Worm (Caenorhabditis elegans): ENCODE measurements around the gene his-60.
A peak's percentile ranks its signal among the peaks of the same experiment; 100 is the strongest.

Gene his-60

ce11 chrIV:7477197-7477596 is 10.6 kb downstream of the his-60 start, which contains the start of gene pycr-4:
Gene pycr-4, minus strand, starts transcription at chrIV:7477297.
- TF ChIP-seq irx-1 (tag; optimal IDR thresholded peaks at IDR 0.05) = no peak
- peak in 1 of 2 experiments; percentile 15 for TF ChIP-seq lin-35 (GFP tag; optimal IDR thresholded peaks at IDR 0.05)
- no peak for TF ChIP-seq elt-2 (tag; optimal IDR thresholded peaks at IDR 0.05)
- no peak for TF ChIP-seq sox-4 (tag; optimal IDR thresholded peaks at IDR 0.05)
- TF ChIP-seq nhr-47 (tag; optimal IDR thresholded peaks at IDR 0.05) = no peak
- no peak for TF ChIP-seq lin-14 (GFP tag; optimal IDR thresholded peaks at IDR 0.05)
- no peak for TF ChIP-seq fkh-10 (GFP tag; optimal IDR thresholded peaks at IDR 0.05)
- TF ChIP-seq egl-13 (tag; optimal IDR thresholded peaks at IDR 0.05) = no peak
- TF ChIP-seq vab-15 (tag; optimal IDR thresholded peaks at IDR 0.05) = no peak
- TF ChIP-seq nhr-12 (tag; optimal IDR thresholded peaks at IDR 0.05) = no peak
- TF ChIP-seq isw-1 (GFP tag; IDR thresholded peaks at IDR 0.05) = no peak
- TF ChIP-seq xbp-1 (tag; optimal IDR thresholded peaks at IDR 0.05) = no peak
- TF ChIP-seq efl-1 (optimal IDR thresholded peaks at IDR 0.05) = peak; percentile 42 to 44
- peak in 1 of 2 experiments; percentile 72 for TF ChIP-seq efl-1 (GFP tag; optimal IDR thresholded peaks at IDR 0.05 in 1 of 2)
- TF ChIP-seq jun-1 (tag; optimal IDR thresholded peaks at IDR 0.05) = no peak
- TF ChIP-seq efl-3 (GFP tag; optimal IDR thresholded peaks at IDR 0.05) = no peak
- TF ChIP-seq C16A3.4 (tag; optimal IDR thresholded peaks at IDR 0.05) = no peak
- no peak for TF ChIP-seq egl-27 (tag; optimal IDR thresholded peaks at IDR 0.05)
- TF ChIP-seq snu-23 (GFP tag; optimal IDR thresholded peaks at IDR 0.05) = no peak
- no peak for TF ChIP-seq ceh-88 (GFP tag; IDR thresholded peaks at IDR 0.05)
- TF ChIP-seq dpl-1 (GFP tag; optimal IDR thresholded peaks at IDR 0.05) = peak in 1 of 3 experiments; percentile 14
- TF ChIP-seq lir-3 (tag; optimal IDR thresholded peaks at IDR 0.05; ENCODE audit: poor library complexity) = no peak
- TF ChIP-seq mep-1 (tag; optimal IDR thresholded peaks at IDR 0.05) = no peak

ce11 chrIV:7474826-7475225 is 13.0 kb downstream of the his-60 start, which contains the start of gene slc-25A18.2:
Gene slc-25A18.2, plus strand, starts transcription at chrIV:7475041.
- TF ChIP-seq ceh-8 (GFP tag; optimal IDR thresholded peaks at IDR 0.05) = no peak
- TF ChIP-seq efl-1 (optimal IDR thresholded peaks at IDR 0.05) = no peak
- TF ChIP-seq efl-1 (GFP tag; optimal IDR thresholded peaks at IDR 0.05 in 1 of 2) = peak in 1 of 2 experiments; percentile 62

ce11 chrIV:7473159-7473649 is 14.6 kb downstream of the his-60 start, which contains the start of the genes plk-3 and F55G1.6:
Gene plk-3, minus strand, starts transcription at chrIV:7473209.
Gene F55G1.6, plus strand, starts transcription at chrIV:7473517.
- TF ChIP-seq ztf-4 (tag; optimal IDR thresholded peaks at IDR 0.05) = no peak
- no peak for TF ChIP-seq fkh-8 (tag; optimal IDR thresholded peaks at IDR 0.05)
- no peak for TF ChIP-seq lir-3 (tag; optimal IDR thresholded peaks at IDR 0.05; ENCODE audit: poor library complexity)
- TF ChIP-seq blmp-1 (tag; optimal IDR thresholded peaks at IDR 0.05) = no peak
- TF ChIP-seq ceh-88 (GFP tag; IDR thresholded peaks at IDR 0.05) = no peak
- TF ChIP-seq nhr-77 (tag; optimal IDR thresholded peaks at IDR 0.05) = no peak
- TF ChIP-seq sox-4 (tag; optimal IDR thresholded peaks at IDR 0.05) = no peak
- TF ChIP-seq ceh-63 (GFP tag; optimal IDR thresholded peaks at IDR 0.05) = no peak
- TF ChIP-seq sptf-1 (tag; optimal IDR thresholded peaks at IDR 0.05) = no peak
- no peak for TF ChIP-seq hlh-17 (GFP tag; optimal IDR thresholded peaks at IDR 0.05; ENCODE audit: borderline replicate concordance)
- no peak for TF ChIP-seq mdl-1 (tag; optimal IDR thresholded peaks at IDR 0.05)
- TF ChIP-seq F16B12.6 (tag; optimal IDR thresholded peaks at IDR 0.05) = no peak
- no peak for TF ChIP-seq Y116A8C.19 (tag; optimal IDR thresholded peaks at IDR 0.05; ENCODE audit: borderline replicate concordance)

- TF ChIP-seq nhr-84 (tag; optimal IDR thresholded peaks at IDR 0.05) (no peak), unc-98 (GFP tag; IDR thresholded peaks at IDR 0.05) (no peak), ceh-88 (GFP tag; IDR thresholded peaks at IDR 0.05) (no peak), nhr-85 (tag) (peak; percentile 54), unc-86 (tag; optimal IDR thresholded peaks at IDR 0.05) (no peak), mef-2 (tag; optimal IDR thresholded peaks at IDR 0.05) (no peak), egl-27 (tag; optimal IDR thresholded peaks at IDR 0.05) (no peak), alr-1 (tag; optimal IDR thresholded peaks at IDR 0.05; ENCODE audit: borderline replicate concordance) (no peak), aha-1 (tag; optimal IDR thresholded peaks at IDR 0.05) (no peak), grh-1 (GFP tag; IDR thresholded peaks at IDR 0.05) (no peak), dpl-1 (GFP tag; optimal IDR thresholded peaks at IDR 0.05) (no peak), pax-3 (tag; optimal IDR thresholded peaks at IDR 0.05) (no peak), unc-30 (tag; optimal IDR thresholded peaks at IDR 0.05) (no peak), vab-15 (tag; optimal IDR thresholded peaks at IDR 0.05) (no peak), ets-5 (GFP tag; IDR thresholded peaks at IDR 0.05) (no peak), jun-1 (tag; optimal IDR thresholded peaks at IDR 0.05) (no peak), snu-23 (GFP tag; optimal IDR thresholded peaks at IDR 0.05) (no peak), nhr-12 (tag; optimal IDR thresholded peaks at IDR 0.05) (no peak), mep-1 (tag; optimal IDR thresholded peaks at IDR 0.05) (no peak), elt-3 (tag; optimal IDR thresholded peaks at IDR 0.05) (peak in 5 of 6 experiments; percentile 13 to 90 (median 29))
Observed at ce11 chrIV:7469782-7470413, 17.9 kb downstream of the his-60 start, which contains the start of gene F55G1.7. Gene F55G1.7, minus strand, starts transcription at chrIV:7469832.
